Worm (Caenorhabditis elegans) whole organism, L4 larva: ENCODE data around the gene ttr-11.
A peak's percentile ranks its signal among the peaks of the same experiment; 100 is the strongest.

Experiments used
- D1046.2 ChIP-seq: fragments of 200-800 bp; sonication (Bioruptor generic); IDR thresholded peaks from 2 replicates; pipeline ENCODE4 v1.3.6; 2022; ENCODE audit warnings: missing genetic modification characterization, missing compliant biosample characterization
- F10B5.3 ChIP-seq: sonication (generic microtip); optimal IDR thresholded peaks from 2 replicates; lab custom pipeline; 2016; ENCODE audit warnings: mild to moderate bottlenecking, missing genetic modification characterization, missing compliant biosample characterization
- F37D6.2 ChIP-seq: sonication (generic microtip); optimal IDR thresholded peaks from 2 replicates; lab custom pipeline; 2016; ENCODE audit warnings: mild to moderate bottlenecking, missing genetic modification characterization, missing compliant biosample characterization
- F44E2.7 ChIP-seq: fragments of 200-800 bp; sonication (Bioruptor generic); IDR thresholded peaks from 2 replicates; pipeline ENCODE4 v2.1.2; 2022; ENCODE audit warnings: missing genetic modification characterization, missing compliant biosample characterization
- F49E8.2 ChIP-seq: sonication (generic microtip); optimal IDR thresholded peaks from 2 replicates; lab custom pipeline; 2016; ENCODE audit warnings: missing compliant biosample characterization, mild to moderate bottlenecking, missing genetic modification characterization, borderline replicate concordance
- R02D3.7 ChIP-seq: fragments of 150-350 bp; sonication (generic microtip); optimal IDR thresholded peaks from 3 replicates; lab custom pipeline; 2014; ENCODE audit warnings: missing biosample characterization, missing genetic modification characterization
- T20F7.1 ChIP-seq: fragments of 200-800 bp; sonication (Bioruptor generic); optimal IDR thresholded peaks from 2 replicates; lab custom pipeline; 2018; ENCODE audit warnings: mild to moderate bottlenecking, missing genetic modification characterization, missing compliant biosample characterization
- Y5F2A.4 ChIP-seq: fragments of 200-800 bp; sonication (Bioruptor generic); optimal IDR thresholded peaks from 2 replicates; lab custom pipeline; 2018; ENCODE audit warnings: mild to moderate bottlenecking, missing genetic modification characterization, missing compliant biosample characterization
- ceh-28 ChIP-seq: fragments of 150-350 bp; optimal IDR thresholded peaks from 2 replicates; lab custom pipeline; 2014; ENCODE audit warnings: missing biosample characterization, missing genetic modification reagents, missing genetic modification characterization
- daf-8 ChIP-seq: fragments of 200-800 bp; sonication (Bioruptor generic); IDR thresholded peaks from 2 replicates; pipeline ENCODE4 v1.3.6; 2022; ENCODE audit warnings: missing genetic modification characterization, missing compliant biosample characterization
- dmd-9 ChIP-seq: fragments of 200-800 bp; sonication (Bioruptor generic); IDR thresholded peaks from 2 replicates; pipeline ENCODE4 v1.3.6; 2022; ENCODE audit warnings: missing genetic modification reagents, missing genetic modification characterization, missing compliant biosample characterization
- egl-43 ChIP-seq: fragments of 200-800 bp; sonication (Bioruptor generic); IDR thresholded peaks from 2 replicates; pipeline ENCODE4 v1.3.6; 2022; ENCODE audit warnings: missing genetic modification reagents, missing genetic modification characterization, missing compliant biosample characterization
- fos-1 ChIP-seq: fragments of 150-350 bp; optimal IDR thresholded peaks from 2 replicates; lab custom pipeline; 2014; ENCODE audit warnings: missing biosample characterization, missing genetic modification characterization
- gei-8 ChIP-seq: fragments of 200-800 bp; sonication (Bioruptor generic); optimal IDR thresholded peaks from 2 replicates; lab custom pipeline; 2018; ENCODE audit warnings: mild to moderate bottlenecking, missing genetic modification characterization, missing compliant biosample characterization
- hlh-30 ChIP-seq: sonication (generic microtip); optimal IDR thresholded peaks from 2 replicates; lab custom pipeline; 2017; ENCODE audit warnings: antibody characterized with exemption, mild to moderate bottlenecking, missing genetic modification characterization, missing compliant biosample characterization; ENCODE audit not compliant: insufficient read depth
- hmg-1.1 ChIP-seq: fragments of 200-800 bp; sonication (Bioruptor generic); IDR thresholded peaks from 2 replicates; pipeline ENCODE4 v1.3.6; 2022; ENCODE audit warnings: missing genetic modification reagents, missing genetic modification characterization, missing compliant biosample characterization
- lim-7 ChIP-seq: fragments of 200-800 bp; sonication (Bioruptor generic); IDR thresholded peaks from 2 replicates; pipeline ENCODE4 v1.3.6; 2022; ENCODE audit warnings: missing genetic modification characterization, missing compliant biosample characterization
- lin-29 ChIP-seq: fragments of 200-800 bp; sonication (Bioruptor generic); IDR thresholded peaks from 2 replicates; pipeline ENCODE4 v1.3.6; 2022; ENCODE audit warnings: missing genetic modification reagents, missing genetic modification characterization, missing compliant biosample characterization
- lin-39 ChIP-seq: fragments of 150-350 bp; optimal IDR thresholded peaks from 2 replicates; lab custom pipeline; 2014; ENCODE audit warnings: missing biosample characterization, missing genetic modification reagents, missing genetic modification characterization
- mdt-29 ChIP-seq: fragments of 200-800 bp; sonication (Bioruptor generic); IDR thresholded peaks from 2 replicates; pipeline ENCODE4 v1.3.6; 2022; ENCODE audit warnings: missing genetic modification reagents, missing genetic modification characterization, missing compliant biosample characterization
- nhr-102 ChIP-seq: sonication (generic microtip); optimal IDR thresholded peaks from 2 replicates; lab custom pipeline; 2016; ENCODE audit warnings: mild to moderate bottlenecking, missing genetic modification characterization, moderate library complexity, missing compliant biosample characterization
- nhr-25 ChIP-seq: sonication (generic microtip); optimal IDR thresholded peaks from 2 replicates; lab custom pipeline; 2017; ENCODE audit warnings: missing genetic modification characterization, mild to moderate bottlenecking, missing compliant biosample characterization, antibody characterized with exemption, moderate library complexity, borderline replicate concordance; ENCODE audit not compliant: insufficient read depth
- nhr-42 ChIP-seq: fragments of 200-800 bp; sonication (Bioruptor generic); IDR thresholded peaks from 2 replicates; pipeline ENCODE4 v1.3.6; 2022; ENCODE audit warnings: missing genetic modification characterization, missing compliant biosample characterization
- nhr-48 ChIP-seq: sonication (generic microtip); optimal IDR thresholded peaks from 2 replicates; lab custom pipeline; 2016; ENCODE audit warnings: mild to moderate bottlenecking, missing genetic modification characterization, missing compliant biosample characterization
- sdz-12 ChIP-seq: fragments of 200-800 bp; sonication (Bioruptor generic); optimal IDR thresholded peaks from 2 replicates; lab custom pipeline; 2018; ENCODE audit warnings: mild to moderate bottlenecking, missing genetic modification characterization, missing compliant biosample characterization
- set-16 ChIP-seq: fragments of 200-800 bp; sonication (Bioruptor generic); IDR thresholded peaks from 2 replicates; pipeline ENCODE4 v1.3.6; 2022; ENCODE audit warnings: missing genetic modification reagents, missing genetic modification characterization, missing compliant biosample characterization
- snpc-1.2 ChIP-seq: fragments of 200-800 bp; sonication (Bioruptor generic); IDR thresholded peaks from 2 replicates; pipeline ENCODE4 v1.3.6; 2022; ENCODE audit warnings: missing genetic modification reagents, missing genetic modification characterization, missing compliant biosample characterization
- spr-1 ChIP-seq: sonication (generic microtip); optimal IDR thresholded peaks from 2 replicates; lab custom pipeline; 2016; ENCODE audit warnings: mild to moderate bottlenecking, missing genetic modification characterization, missing compliant biosample characterization
- unc-62 ChIP-seq, 3 experiments: fragments of 150-350 bp in 1 of 3; sonication (generic microtip); optimal IDR thresholded peaks in 2 of 3; peaks in 1 of 3; 1 replicate in 1 of 3; 2 replicates in 2 of 3; lab custom pipeline; 2014 to 2017; ENCODE audit warnings: missing biosample characterization in 3 of 3, missing genetic modification characterization in 3 of 3, missing genetic modification reagents in 3 of 3, missing genotype in 1 of 3
- zag-1 ChIP-seq: fragments of 150-350 bp; optimal IDR thresholded peaks from 2 replicates; lab custom pipeline; 2014; ENCODE audit warnings: missing biosample characterization, missing genetic modification characterization
- zip-11 ChIP-seq: fragments of 200-800 bp; sonication (Bioruptor generic); IDR thresholded peaks from 2 replicates; pipeline ENCODE4 v1.3.6; 2022; ENCODE audit warnings: missing genetic modification characterization, missing compliant biosample characterization
- ztf-7 ChIP-seq: fragments of 150-350 bp; optimal IDR thresholded peaks from 2 replicates; lab custom pipeline; 2014; ENCODE audit warnings: missing biosample characterization, missing genetic modification characterization

ttr-11 gene

DNA sequence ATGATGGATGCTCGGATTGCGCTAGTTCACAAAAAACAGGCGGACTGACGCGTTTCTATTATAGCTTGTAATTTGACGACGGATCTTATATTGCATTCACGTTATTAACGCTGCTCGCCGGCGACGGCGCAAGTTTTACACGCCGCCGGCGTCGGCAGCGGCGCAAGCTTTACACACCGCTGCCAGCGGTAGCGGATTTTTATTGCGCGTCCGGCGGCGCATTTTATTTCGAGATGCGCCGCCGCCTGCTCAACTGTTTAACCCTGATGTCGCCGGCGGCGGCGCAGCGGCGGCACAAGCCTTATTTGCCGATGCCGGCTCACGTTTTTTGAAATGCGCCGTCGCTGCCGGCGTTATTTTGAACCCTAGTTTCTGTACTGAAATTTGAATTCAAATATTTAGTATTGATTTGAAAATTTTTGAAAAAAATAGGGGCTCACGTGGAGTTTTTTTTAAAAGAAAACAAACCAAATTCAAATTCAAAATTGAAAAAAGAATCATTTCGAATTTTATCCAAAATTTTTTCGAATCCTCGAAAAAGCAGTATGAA is 1.6 kb downstream of the ttr-11 start, which contains the start of gene ttr-57:
ttr-57 (plus strand) TSS at position 500 of the 550 bp plus-strand sequence.
- TF ChIP-seq egl-43 (GFP tag; lab: Robert Waterston, UW) = 0 out of 2 replicates have a peak, but pooled peaks have one; percentile 36
- no peak for TF ChIP-seq D1046.2 (GFP tag; lab: Robert Waterston, UW)
- TF ChIP-seq nhr-42 (GFP tag; lab: Robert Waterston, UW) = 0 out of 2 replicates have a peak, but pooled peaks have one; percentile 35
- TF ChIP-seq set-16 = peak; percentile 86
- TF ChIP-seq F44E2.7 (GFP tag; lab: Robert Waterston, UW) = 0 out of 2 replicates have a peak, but pooled peaks have one; percentile 69

DNA sequence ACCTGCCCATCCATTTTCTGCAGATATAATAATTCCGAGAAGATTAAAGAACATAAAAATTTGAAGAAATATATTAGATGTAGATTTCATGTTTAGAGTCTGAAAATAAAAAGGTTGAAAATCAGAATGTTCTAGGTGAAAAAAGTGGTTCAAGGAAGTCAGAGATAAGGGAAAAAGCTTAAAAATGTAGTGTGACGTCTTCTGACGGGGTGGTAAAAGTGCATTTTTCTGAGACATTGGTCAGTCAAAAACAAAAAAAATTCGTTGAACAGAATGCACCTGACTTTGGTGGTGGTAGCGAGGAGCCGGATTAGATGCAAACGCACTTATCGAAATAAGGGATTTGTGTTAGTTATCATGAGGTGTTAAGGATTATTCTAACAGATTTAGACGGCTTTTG is 3.5 kb downstream of the ttr-11 start, which contains the start of gene F46B3.23:
F46B3.23 (minus strand) TSS at position 101 of the 400 bp plus-strand sequence.
- TF ChIP-seq nhr-102 (tag; lab: Kevin White, UChicago) (no peak), lin-39 (tag; lab: Kevin White, UChicago) (no peak), hlh-30 (tag; lab: Kevin White, UChicago) (no peak), snpc-1.2 (GFP tag; lab: Robert Waterston, UW) (no peak), Y5F2A.4 (GFP tag; lab: Kevin White, UChicago) (no peak), spr-1 (tag; lab: Kevin White, UChicago) (no peak), F10B5.3 (tag; lab: Kevin White, UChicago) (no peak), lim-7 (no peak)

DNA sequence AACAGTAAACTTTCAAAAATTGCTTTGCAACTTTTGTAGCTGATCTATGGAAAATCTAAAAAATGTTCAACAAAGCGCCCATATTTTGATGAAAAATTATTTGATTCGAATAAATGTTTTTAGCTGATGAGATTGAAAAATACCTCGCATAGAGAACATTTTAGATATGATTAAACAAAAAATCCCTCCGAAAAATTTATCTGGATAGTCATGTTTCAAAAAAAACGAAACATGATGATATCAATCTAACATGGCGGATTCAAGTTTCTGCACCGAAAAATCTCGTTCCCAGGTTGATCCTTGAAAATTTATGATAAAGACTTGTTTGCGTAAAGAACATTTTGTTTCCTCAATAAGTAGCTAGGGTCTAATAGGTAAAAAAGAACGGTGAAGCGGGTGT is 5.6 kb downstream of the ttr-11 start, which contains the start of gene ttr-12:
ttr-12 (minus strand) TSS at position 101 of the 400 bp plus-strand sequence.
- TF ChIP-seq sdz-12 (GFP tag; lab: Kevin White, UChicago) (no peak), nhr-48 (peak; percentile 65), dmd-9 (no peak), F49E8.2 (tag; lab: Kevin White, UChicago) (no peak), unc-62 (GFP tag; optimal IDR thresholded peaks at IDR 0.05 in 1 of 2; lab: Kevin White, UChicago) (no peak), unc-62 (tag; optimal IDR thresholded peaks at IDR 0.05; lab: Kevin White, UChicago) (no peak)
- TF ChIP-seq, all 104 proteins: peak for 1

DNA sequence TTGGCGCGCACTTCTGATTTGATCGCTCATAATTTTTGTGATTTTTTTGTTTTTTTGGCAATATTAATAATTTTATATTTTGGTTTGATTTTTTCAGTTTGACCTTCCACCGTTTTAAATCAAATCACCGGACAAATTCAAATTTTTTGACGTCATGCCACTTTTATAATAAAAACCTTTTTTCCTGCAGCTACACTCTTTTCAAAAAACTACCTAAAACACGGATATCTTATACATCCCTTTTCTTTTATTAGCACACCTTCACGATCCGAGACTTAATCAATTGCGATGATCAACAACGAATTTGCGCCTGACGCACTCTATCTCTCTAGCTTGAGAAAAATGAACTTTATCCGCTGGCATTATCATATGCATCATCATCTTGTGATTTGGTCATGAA is 6.4 kb downstream of the ttr-11 start, which contains the start of gene grd-2:
grd-2 (plus strand) TSS at position 301 of the 400 bp plus-strand sequence.
- no peak for TF ChIP-seq gei-8 (GFP tag; lab: Kevin White, UChicago)
- TF ChIP-seq unc-62 (GFP tag; optimal IDR thresholded peaks at IDR 0.05 in 1 of 2; lab: Kevin White, UChicago) = peak in 1 of 2 experiments; percentile 81
- no peak for TF ChIP-seq unc-62 (tag; optimal IDR thresholded peaks at IDR 0.05; lab: Kevin White, UChicago)

DNA sequence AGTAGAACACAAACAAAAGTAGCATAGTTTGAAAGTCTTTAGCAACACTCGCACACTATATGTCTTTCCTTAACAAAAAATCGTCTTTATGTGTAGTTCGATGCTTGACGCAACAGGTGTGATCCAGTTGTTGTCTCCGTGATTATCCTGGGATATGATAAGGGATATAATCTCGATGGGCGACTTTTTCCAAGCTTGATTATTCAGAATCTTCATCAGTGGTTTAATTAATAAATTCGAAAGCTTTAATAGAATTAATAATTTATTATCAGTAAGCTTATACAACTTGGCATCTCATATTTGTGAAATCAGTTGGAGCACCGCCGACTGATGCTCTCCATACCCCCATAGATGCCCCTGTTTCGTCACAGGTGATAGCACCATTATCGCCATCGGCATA is 15.5 kb downstream of the ttr-11 start, which contains the start of gene F46B3.7:
F46B3.7 (minus strand) TSS at position 101 of the 400 bp plus-strand sequence.
- TF ChIP-seq daf-8 (GFP tag; lab: Robert Waterston, UW) (no peak), T20F7.1 (GFP tag; lab: Kevin White, UChicago) (no peak), R02D3.7 (tag; lab: Kevin White, UChicago) (no peak), nhr-25 (no peak), mdt-29 (no peak), F37D6.2 (tag; lab: Kevin White, UChicago) (no peak), hmg-1.1 (no peak), fos-1 (tag; lab: Kevin White, UChicago) (no peak), zag-1 (no peak), zip-11 (no peak), ztf-7 (tag; lab: Kevin White, UChicago) (no peak), lin-29 (GFP tag; lab: Robert Waterston, UW) (no peak), ceh-28 (no peak)
- TF ChIP-seq, all 104 proteins: peak for 0
